Fruit fly (Drosophila melanogaster): ENCODE data around the gene okr.
A peak's percentile ranks its signal among the peaks of the same experiment; 100 is the strongest.

The okr gene

dm6 chr2L:2999113-2999512 is 6.6 kb upstream of the okr start, which contains the start of gene Ccdc85 (continued):
- TF ChIP-seq corto (GFP tag; optimal IDR thresholded peaks at IDR 0.05) = no peak
- peak; percentile 43 for TF ChIP-seq CG17385 (GFP tag; optimal IDR thresholded peaks at IDR 0.05)
- TF ChIP-seq dysf (GFP tag; IDR thresholded peaks at IDR 0.05) = no peak
- peak; percentile 92 for TF ChIP-seq Scr (GFP tag; IDR thresholded peaks at IDR 0.05; ENCODE audit: partially characterized antibody)
- TF ChIP-seq CG9727 (GFP tag; optimal IDR thresholded peaks at IDR 0.05) = no peak
- no peak for TF ChIP-seq Dad (GFP tag; optimal IDR thresholded peaks at IDR 0.05)
- TF ChIP-seq z (GFP tag; IDR thresholded peaks at IDR 0.05) = no peak
- TF ChIP-seq CG9437 (GFP tag; optimal IDR thresholded peaks at IDR 0.05) = no peak
- TF ChIP-seq lbe (GFP tag; optimal IDR thresholded peaks at IDR 0.05) = peak; percentile 12
- TF ChIP-seq CG15514 (GFP tag; optimal IDR thresholded peaks at IDR 0.05) = peak; percentile 64
- TF ChIP-seq pfk (GFP tag; optimal IDR thresholded peaks at IDR 0.05) = no peak
- TF ChIP-seq sd (tag; optimal IDR thresholded peaks at IDR 0.05) = peak; percentile 17
- no peak for TF ChIP-seq CG6689 (GFP tag; IDR thresholded peaks at IDR 0.05)
- TF ChIP-seq CG2889 (GFP tag; IDR thresholded peaks at IDR 0.05) = no peak
- TF ChIP-seq CG10209 (GFP tag; optimal IDR thresholded peaks at IDR 0.05) = no peak
- no peak for TF ChIP-seq btn (GFP tag; optimal IDR thresholded peaks at IDR 0.05)
- no peak for TF ChIP-seq CG10274 (GFP tag; optimal IDR thresholded peaks at IDR 0.05)
- peak; percentile 35 for TF ChIP-seq PHDP (tag; optimal IDR thresholded peaks at IDR 0.05)
- TF ChIP-seq CG11398 (GFP tag; optimal IDR thresholded peaks at IDR 0.05) = no peak
- TF ChIP-seq CG8478 (optimal IDR thresholded peaks at IDR 0.05) = no peak
- TF ChIP-seq fru (optimal IDR thresholded peaks at IDR 0.05) = no peak
- no peak for TF ChIP-seq shn (GFP tag; optimal IDR thresholded peaks at IDR 0.05)
- peak; percentile 51 for TF ChIP-seq CG12659 (GFP tag; optimal IDR thresholded peaks at IDR 0.05)
- TF ChIP-seq ato (GFP tag; IDR thresholded peaks at IDR 0.05; ENCODE audit: partially characterized antibody) = peak; percentile 99
- no peak for TF ChIP-seq CG7987 (GFP tag; optimal IDR thresholded peaks at IDR 0.05)
- TF ChIP-seq usp (GFP tag; optimal IDR thresholded peaks at IDR 0.05) = no peak
- peak; percentile 22 for TF ChIP-seq CrebB (tag; optimal IDR thresholded peaks at IDR 0.05)
- TF ChIP-seq her (GFP tag; optimal IDR thresholded peaks at IDR 0.05) = peak; percentile 47
- no peak for TF ChIP-seq Usf (GFP tag; optimal IDR thresholded peaks at IDR 0.05)
- TF ChIP-seq phol (tag; optimal IDR thresholded peaks at IDR 0.05) = peak; percentile 33
- TF ChIP-seq ttk (GFP tag; IDR thresholded peaks at IDR 0.05) = no peak
- no peak for TF ChIP-seq prd (optimal IDR thresholded peaks at IDR 0.05)
- no peak for TF ChIP-seq prd (GFP tag; IDR thresholded peaks at IDR 0.05)
- TF ChIP-seq CG14667 (GFP tag; IDR thresholded peaks at IDR 0.05) = no peak
- TF ChIP-seq emc (GFP tag; optimal IDR thresholded peaks at IDR 0.05) = no peak
- TF ChIP-seq B-H2 (GFP tag; optimal IDR thresholded peaks at IDR 0.05) = peak; percentile 30
- TF ChIP-seq zf30C (GFP tag; optimal IDR thresholded peaks at IDR 0.05) = no peak
- TF ChIP-seq Ravus (GFP tag; IDR thresholded peaks at IDR 0.05) = no peak
- TF ChIP-seq scrt (GFP tag; optimal IDR thresholded peaks at IDR 0.05) = no peak
- peak; percentile 70 for TF ChIP-seq vvl (GFP tag; IDR thresholded peaks at IDR 0.05)
- no peak for TF ChIP-seq twi (tag; optimal IDR thresholded peaks at IDR 0.05)
- no peak for TF ChIP-seq Camta (GFP tag; optimal IDR thresholded peaks at IDR 0.05)
- no peak for TF ChIP-seq da (GFP tag; optimal IDR thresholded peaks at IDR 0.05)
- no peak for TF ChIP-seq Optix (GFP tag; IDR thresholded peaks at IDR 0.05)
- TF ChIP-seq Aef1 (GFP tag; IDR thresholded peaks at IDR 0.05) = no peak
- no peak for TF ChIP-seq CG1024 (GFP tag; IDR thresholded peaks at IDR 0.05)
- TF ChIP-seq dmrt11E (tag; optimal IDR thresholded peaks at IDR 0.05) = no peak
- TF ChIP-seq CG9797 (GFP tag; optimal IDR thresholded peaks at IDR 0.05) = peak; percentile 37
- TF ChIP-seq CG12071 (GFP tag; optimal IDR thresholded peaks at IDR 0.05) = no peak
- peak; percentile 98 for TF ChIP-seq Bgb (GFP tag; IDR thresholded peaks at IDR 0.05; ENCODE audit: partially characterized antibody)
- TF ChIP-seq CG8388 (GFP tag; optimal IDR thresholded peaks at IDR 0.05) = no peak
- TF ChIP-seq Dfd (GFP tag; optimal IDR thresholded peaks at IDR 0.05) = no peak
- no peak for TF ChIP-seq dimm (GFP tag; IDR thresholded peaks at IDR 0.05)
